Worm (Caenorhabditis elegans) whole organism, L2 larva: ENCODE data around the gene Y41C4A.18.

ENCODE experiments used
- C34F6.9 ChIP-seq: fragments of 150-350 bp; optimal IDR thresholded peaks from 2 replicates; lab custom pipeline; 2014; ENCODE audit warnings: missing biosample characterization, missing genetic modification characterization
- elt-3 ChIP-seq: sonication (generic microtip); optimal IDR thresholded peaks from 2 replicates; lab custom pipeline; 2017; ENCODE audit warnings: missing biosample characterization, missing genetic modification characterization
- nhr-237 ChIP-seq: fragments of 150-350 bp; optimal IDR thresholded peaks from 2 replicates; lab custom pipeline; 2014; ENCODE audit warnings: missing biosample characterization, missing genetic modification characterization
- unc-55 ChIP-seq: fragments of 150-350 bp; sonication (generic microtip); optimal IDR thresholded peaks from 3 replicates; lab custom pipeline; 2014; ENCODE audit warnings: missing biosample characterization, missing genetic modification reagents, missing genetic modification characterization

- no peak for TF ChIP-seq unc-55 (GFP tag; lab: Kevin White, UChicago)
- no peak for TF ChIP-seq elt-3 (tag; lab: Kevin White, UChicago)
- TF ChIP-seq nhr-237 (tag; lab: Kevin White, UChicago) = no peak
- no peak for TF ChIP-seq C34F6.9 (tag; lab: Kevin White, UChicago)
Measured at ce11 chrIII:11689887-11690286, 40.5 kb upstream of the Y41C4A.18 start.
